Worm (Caenorhabditis elegans): ENCODE data around the gene swsn-3.
A peak's percentile ranks its signal among the peaks of the same experiment; 100 is the strongest.

swsn-3 gene

ce11 chrIII:2768635-2769034 lies at the start of gene swsn-3:
Gene swsn-3, minus strand, starts transcription at chrIII:2768679.
- TF ChIP-seq Y53G8AR.9 (GFP tag; conservative IDR thresholded peaks at IDR 0.05) (peak; percentile 69), pha-4 (tag; optimal IDR thresholded peaks at IDR 0.05) (peak; percentile 24), F23B12.7 (tag; optimal IDR thresholded peaks at IDR 0.05; ENCODE audit: insufficient read depth) (peak; percentile 86), let-607 (tag; optimal IDR thresholded peaks at IDR 0.05) (peak in 1 of 2 experiments; percentile 44), repo-1 (tag; optimal IDR thresholded peaks at IDR 0.05) (peak; percentile 49), Y95B8A.8 (GFP tag; IDR thresholded peaks at IDR 0.05) (no peak), nhr-27 (tag; optimal IDR thresholded peaks at IDR 0.05) (no peak), mel-28 (tag; optimal IDR thresholded peaks at IDR 0.05; ENCODE audit: borderline replicate concordance) (no peak), gei-17 (GFP tag; optimal IDR thresholded peaks at IDR 0.05) (peak; percentile 15), aptf-2 (GFP tag; conservative IDR thresholded peaks at IDR 0.05) (no peak), snpc-1.3 (tag; optimal IDR thresholded peaks at IDR 0.05; ENCODE audit: insufficient read depth) (peak; percentile 75), ceh-58 (GFP tag; IDR thresholded peaks at IDR 0.05) (no peak), sdz-38 (tag; optimal IDR thresholded peaks at IDR 0.05) (no peak), attf-3 (GFP tag; conservative IDR thresholded peaks at IDR 0.05) (no peak; the same call in 1 of the 2 replicates), unc-62 (GFP tag; optimal IDR thresholded peaks at IDR 0.05) (no peak), cebp-2 (GFP tag; IDR thresholded peaks at IDR 0.05) (no peak), B0035.1 (tag; optimal IDR thresholded peaks at IDR 0.05) (no peak), aptf-3 (GFP tag; IDR thresholded peaks at IDR 0.05) (no peak), dpl-1 (GFP tag; optimal IDR thresholded peaks at IDR 0.05) (peak; percentile 65), ceh-27 (GFP tag; optimal IDR thresholded peaks at IDR 0.05) (peak; percentile 52), athp-1 (tag; optimal IDR thresholded peaks at IDR 0.05) (peak; percentile 95), xnd-1 (tag; optimal IDR thresholded peaks at IDR 0.05) (peak; percentile 49), sea-2 (GFP tag; IDR thresholded peaks at IDR 0.05) (no peak), madf-10 (tag; optimal IDR thresholded peaks at IDR 0.05) (peak; percentile 13), nfya-2 (GFP tag; IDR thresholded peaks at IDR 0.05) (no peak), ceh-91 (GFP tag; IDR thresholded peaks at IDR 0.05) (peak; percentile 57), tlf-1 (GFP tag; optimal IDR thresholded peaks at IDR 0.05) (peak; percentile 63), unc-130 (GFP tag; optimal IDR thresholded peaks at IDR 0.05) (peak; percentile 68), hmg-20 (GFP tag; IDR thresholded peaks at IDR 0.05) (0 out of 2 replicates have a peak, but pooled peaks have one; percentile 40), bed-2 (GFP tag; IDR thresholded peaks at IDR 0.05) (no peak), ztf-6 (GFP tag; IDR thresholded peaks at IDR 0.05) (no peak), lin-26 (GFP tag; IDR thresholded peaks at IDR 0.05) (no peak), ztf-26 (tag; optimal IDR thresholded peaks at IDR 0.05) (peak; percentile 53), Y67H2A.10 (GFP tag; conservative IDR thresholded peaks at IDR 0.05) (peak; percentile 79), snpc-3.4 (tag; optimal IDR thresholded peaks at IDR 0.05) (peak; percentile 69), F37B4.10 (GFP tag; IDR thresholded peaks at IDR 0.05) (0 out of 2 replicates have a peak, but pooled peaks have one; percentile 58), attf-6 (GFP tag; IDR thresholded peaks at IDR 0.05) (no peak), him-1 (tag; optimal IDR thresholded peaks at IDR 0.05) (peak; percentile 62), F49E8.2 (tag; optimal IDR thresholded peaks at IDR 0.05; ENCODE audit: insufficient read depth) (peak; percentile 73), madf-3 (GFP tag; IDR thresholded peaks at IDR 0.05) (0 out of 2 replicates have a peak, but pooled peaks have one; percentile 37), pbrm-1 (GFP tag; IDR thresholded peaks at IDR 0.05) (peak; percentile 86), Y53F4B.3 (GFP tag; IDR thresholded peaks at IDR 0.05) (0 out of 2 replicates have a peak, but pooled peaks have one; percentile 15), ztf-22 (GFP tag; optimal IDR thresholded peaks at IDR 0.05) (no peak), hsf-1 (GFP tag; IDR thresholded peaks at IDR 0.05) (no peak), K11D2.4 (GFP tag; IDR thresholded peaks at IDR 0.05) (peak; percentile 60; the same call in 1 of the 2 replicates), C17E4.6 (GFP tag; IDR thresholded peaks at IDR 0.05) (peak; percentile 68), akir-1 (GFP tag; optimal IDR thresholded peaks at IDR 0.05) (no peak), ztf-28 (GFP tag; IDR thresholded peaks at IDR 0.05) (no peak)

All from whole organism, young adult.